Worm (Caenorhabditis elegans): ENCODE measurements around the gene F22E5.8.
"Not testable (repeated sequence)": the region's sequence is repeated elsewhere in the genome, so short reads cannot be mapped to it uniquely, and the experiment has no call there.

DNA sequence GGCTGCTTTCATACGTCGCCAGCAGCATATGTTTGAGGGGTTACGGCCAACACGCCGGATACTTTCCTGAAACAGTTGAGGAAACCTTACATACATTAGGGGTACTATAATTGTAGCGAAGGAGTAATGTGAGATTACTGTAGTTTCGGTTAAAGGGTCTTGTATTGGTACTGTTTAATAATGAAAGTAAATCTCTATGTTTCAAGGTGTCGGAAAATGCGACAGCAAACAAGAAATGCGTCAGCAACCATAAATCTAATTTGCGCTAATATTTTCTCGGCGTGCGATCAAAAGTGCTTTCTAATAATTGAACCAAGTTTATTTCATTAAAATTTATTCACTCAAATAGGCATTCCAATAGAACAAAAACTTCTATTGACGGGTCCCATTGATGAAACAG lies 32.5 kb downstream of the F22E5.8 start, which contains the start of gene sri-57:
- TF ChIP-seq C16A3.4 (tag; optimal IDR thresholded peaks at IDR 0.05); vab-15 (tag; optimal IDR thresholded peaks at IDR 0.05); nhr-47 (tag; optimal IDR thresholded peaks at IDR 0.05); pax-3 (tag; optimal IDR thresholded peaks at IDR 0.05); aly-2 (tag; optimal IDR thresholded peaks at IDR 0.05); nhr-71 (tag; optimal IDR thresholded peaks at IDR 0.05); ceh-8 (GFP tag; optimal IDR thresholded peaks at IDR 0.05); snpc-4 (tag; optimal IDR thresholded peaks at IDR 0.05); fos-1 (tag; optimal IDR thresholded peaks at IDR 0.05): not testable (repeated sequence)
